Worm (Caenorhabditis elegans): ENCODE results near the gene chil-13.

- TF ChIP-seq elt-3 (tag; optimal IDR thresholded peaks at IDR 0.05) = no peak
- no peak for TF ChIP-seq elt-1 (tag; optimal IDR thresholded peaks at IDR 0.05; ENCODE audit: borderline replicate concordance, insufficient read depth)
- TF ChIP-seq mep-1 (tag; optimal IDR thresholded peaks at IDR 0.05) = no peak
- no peak for TF ChIP-seq nhr-237 (tag; optimal IDR thresholded peaks at IDR 0.05)
- no peak for TF ChIP-seq zip-8 (tag; optimal IDR thresholded peaks at IDR 0.05)
- TF ChIP-seq unc-62 (GFP tag; optimal IDR thresholded peaks at IDR 0.05) = no peak
- no peak for TF ChIP-seq unc-39 (tag; optimal IDR thresholded peaks at IDR 0.05)
- no peak for TF ChIP-seq nhr-76 (tag; optimal IDR thresholded peaks at IDR 0.05)
- TF ChIP-seq lsy-2 (tag; optimal IDR thresholded peaks at IDR 0.05) = no peak
Measured at ce11 chrII:9433609-9434008, 4.5 kb downstream of the chil-13 start, which contains the start of gene kin-15.

All from whole organism, mixed stage, embryonic.